Worm (Caenorhabditis elegans): ENCODE measurements around the gene Y38E10A.3.

DNA sequence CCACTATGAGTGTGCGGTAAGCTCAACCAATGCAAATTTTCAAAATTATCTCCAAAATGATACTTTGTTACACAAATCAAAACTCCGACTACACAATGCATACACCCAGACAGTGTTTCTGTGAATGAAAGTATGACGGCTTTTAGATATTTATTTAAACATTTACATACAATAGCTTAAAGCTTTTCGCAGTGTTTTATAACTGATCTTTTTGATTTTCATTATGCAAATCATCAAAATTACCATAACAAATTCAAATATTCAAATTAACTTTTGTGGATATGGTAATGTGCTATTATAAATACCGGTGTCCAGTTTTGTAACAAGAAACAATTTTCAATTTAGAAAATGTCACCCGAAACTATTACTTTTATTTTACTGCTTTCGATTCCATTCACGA is 28.2 kb downstream of the Y38E10A.3 start, which contains the start of the genes F49C5.5 and F49C5.10:
- TF ChIP-seq him-1 (tag; optimal IDR thresholded peaks at IDR 0.05), result no peak
- no peak for TF ChIP-seq dao-5 (tag; optimal IDR thresholded peaks at IDR 0.05)
- no peak for TF ChIP-seq W03F9.2 (tag; optimal IDR thresholded peaks at IDR 0.05)
